Worm (Caenorhabditis elegans): ENCODE data around the gene B0024.15.

Gene B0024.15

DNA sequence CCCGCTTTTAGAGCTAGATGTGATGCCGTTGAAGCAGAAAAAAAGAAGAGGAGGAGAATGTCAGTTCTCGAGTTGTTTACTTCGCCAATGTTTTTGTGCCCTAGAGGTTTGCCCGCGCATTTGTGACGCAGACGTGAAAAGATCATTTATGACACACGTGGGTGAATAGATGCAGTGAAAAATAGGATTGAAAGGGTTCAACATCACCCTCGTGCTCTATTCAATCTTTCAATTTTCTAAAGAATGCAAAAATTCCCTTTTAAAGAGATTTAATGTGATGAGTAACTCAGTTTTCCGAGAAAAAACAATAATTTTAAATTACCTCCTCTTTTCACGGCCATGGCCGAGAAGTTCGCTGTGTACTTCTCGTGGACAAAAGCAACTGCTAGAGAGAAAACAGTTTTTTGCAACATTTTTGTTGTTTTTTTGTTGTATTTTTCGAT lies 43.4 kb upstream of the B0024.15 start (continued):
- TF ChIP-seq ets-5 (GFP tag; IDR thresholded peaks at IDR 0.05) (no peak), nhr-12 (tag; optimal IDR thresholded peaks at IDR 0.05) (no peak), zag-1 (tag; optimal IDR thresholded peaks at IDR 0.05) (no peak), ceh-90 (tag; optimal IDR thresholded peaks at IDR 0.05) (peak; percentile 31), irx-1 (tag; optimal IDR thresholded peaks at IDR 0.05) (peak; percentile 20), fos-1 (tag; optimal IDR thresholded peaks at IDR 0.05) (peak; percentile 56), sptf-1 (tag; optimal IDR thresholded peaks at IDR 0.05) (no peak), nhr-47 (tag; optimal IDR thresholded peaks at IDR 0.05) (peak; percentile 78), lin-39 (tag; optimal IDR thresholded peaks at IDR 0.05) (no peak), zip-4 (GFP tag; optimal IDR thresholded peaks at IDR 0.05) (no peak), vab-15 (tag; optimal IDR thresholded peaks at IDR 0.05) (no peak), pqm-1 (tag; optimal IDR thresholded peaks at IDR 0.05) (no peak), elt-3 (tag; optimal IDR thresholded peaks at IDR 0.05) (no peak), ceh-8 (GFP tag; optimal IDR thresholded peaks at IDR 0.05) (peak; percentile 28), lsy-2 (tag; optimal IDR thresholded peaks at IDR 0.05) (peak; percentile 53 to 57), mab-9 (GFP tag; IDR thresholded peaks at IDR 0.05) (0 out of 2 replicates have a peak, but pooled peaks have one; percentile 51), ztf-4 (tag; optimal IDR thresholded peaks at IDR 0.05) (peak; percentile 41), swsn-7 (tag; optimal IDR thresholded peaks at IDR 0.05) (peak; percentile 42), nhr-19 (GFP tag; conservative IDR thresholded peaks at IDR 0.05) (peak; percentile 37), nhr-71 (tag; optimal IDR thresholded peaks at IDR 0.05) (peak; percentile 84), lir-3 (tag; optimal IDR thresholded peaks at IDR 0.05; ENCODE audit: poor library complexity) (peak; percentile 21), ceh-88 (GFP tag; IDR thresholded peaks at IDR 0.05) (0 out of 2 replicates have a peak, but pooled peaks have one; percentile 48), lin-35 (GFP tag; optimal IDR thresholded peaks at IDR 0.05) (peak; percentile 55 to 66), hlh-4 (tag; optimal IDR thresholded peaks at IDR 0.05) (no peak), nhr-20 (tag; optimal IDR thresholded peaks at IDR 0.05) (peak; percentile 30), hlh-17 (GFP tag; optimal IDR thresholded peaks at IDR 0.05; ENCODE audit: borderline replicate concordance) (no peak), fkh-10 (GFP tag; optimal IDR thresholded peaks at IDR 0.05) (peak; percentile 16), sup-37 (GFP tag; optimal IDR thresholded peaks at IDR 0.05) (no peak), pax-3 (tag; optimal IDR thresholded peaks at IDR 0.05) (peak; percentile 75), mep-1 (tag; optimal IDR thresholded peaks at IDR 0.05) (peak; percentile 44), dsc-1 (tag; optimal IDR thresholded peaks at IDR 0.05) (peak; percentile 91), C16A3.4 (tag; optimal IDR thresholded peaks at IDR 0.05) (peak; percentile 56), fkh-4 (tag; optimal IDR thresholded peaks at IDR 0.05; ENCODE audit: borderline replicate concordance) (peak; percentile 55), ama-1 (optimal IDR thresholded peaks at IDR 0.05) (no peak), nhr-76 (tag; optimal IDR thresholded peaks at IDR 0.05) (no peak), hpl-2 (GFP tag; optimal IDR thresholded peaks at IDR 0.05) (no peak), tlp-1 (tag; optimal IDR thresholded peaks at IDR 0.05) (no peak), lin-13 (GFP tag; optimal IDR thresholded peaks at IDR 0.05) (peak; percentile 13), grh-1 (GFP tag; IDR thresholded peaks at IDR 0.05) (no peak), rnt-1 (tag; optimal IDR thresholded peaks at IDR 0.05) (no peak), aly-2 (tag; optimal IDR thresholded peaks at IDR 0.05) (no peak), elt-2 (tag; optimal IDR thresholded peaks at IDR 0.05) (no peak), unc-86 (tag; optimal IDR thresholded peaks at IDR 0.05) (peak; percentile 69), nhr-77 (tag; optimal IDR thresholded peaks at IDR 0.05) (no peak), nhr-11 (tag; optimal IDR thresholded peaks at IDR 0.05) (peak; percentile 31), nhr-85 (tag) (peak; percentile 67), fkh-8 (tag; optimal IDR thresholded peaks at IDR 0.05) (peak; percentile 89), unc-98 (GFP tag; IDR thresholded peaks at IDR 0.05) (no peak), F16B12.6 (tag; optimal IDR thresholded peaks at IDR 0.05) (no peak), lin-14 (GFP tag; optimal IDR thresholded peaks at IDR 0.05) (peak; percentile 94), skn-1 (tag; optimal IDR thresholded peaks at IDR 0.05) (no peak)
